Worm (Caenorhabditis elegans) whole organism, L4 larva: Measurements from ENCODE around the gene his-6.
A peak's percentile ranks its signal among the peaks of the same experiment; 100 is the strongest.

Source experiments
- D1046.2 ChIP-seq: fragments of 200-800 bp; sonication (Bioruptor generic); IDR thresholded peaks from 2 replicates; pipeline ENCODE4 v1.3.6; 2022; ENCODE audit warnings: missing genetic modification characterization, missing compliant biosample characterization
- F26F4.8 ChIP-seq: fragments of 200-800 bp; sonication (Bioruptor generic); conservative IDR thresholded peaks from 2 replicates; pipeline ENCODE4 v1.3.6; 2022; ENCODE audit warnings: missing genetic modification characterization, missing compliant biosample characterization
- F49E8.2 ChIP-seq: sonication (generic microtip); optimal IDR thresholded peaks from 2 replicates; lab custom pipeline; 2016; ENCODE audit warnings: missing compliant biosample characterization, mild to moderate bottlenecking, missing genetic modification characterization, borderline replicate concordance
- R02D3.7 ChIP-seq: fragments of 150-350 bp; sonication (generic microtip); optimal IDR thresholded peaks from 3 replicates; lab custom pipeline; 2014; ENCODE audit warnings: missing biosample characterization, missing genetic modification characterization
- T20F7.1 ChIP-seq: fragments of 200-800 bp; sonication (Bioruptor generic); optimal IDR thresholded peaks from 2 replicates; lab custom pipeline; 2018; ENCODE audit warnings: mild to moderate bottlenecking, missing genetic modification characterization, missing compliant biosample characterization
- Y105C5A.15 ChIP-seq: fragments of 200-800 bp; sonication (Bioruptor generic); IDR thresholded peaks from 2 replicates; pipeline ENCODE4 v1.3.6; 2022; ENCODE audit warnings: missing genetic modification characterization, missing compliant biosample characterization
- Y75B8A.6 ChIP-seq: fragments of 200-800 bp; sonication (Bioruptor generic); IDR thresholded peaks from 2 replicates; pipeline ENCODE4 v1.3.6; 2022; ENCODE audit warnings: missing genetic modification reagents, missing genetic modification characterization, missing compliant biosample characterization
- aly-2 ChIP-seq: sonication (generic microtip); optimal IDR thresholded peaks from 2 replicates; lab custom pipeline; 2018; ENCODE audit warnings: missing biosample characterization, missing genetic modification characterization
- ama-1 ChIP-seq: fragments of 150-350 bp; optimal IDR thresholded peaks from 2 replicates; lab custom pipeline; 2014; ENCODE audit warnings: inconsistent platforms, mixed read lengths
- arid-1 ChIP-seq: fragments of 200-800 bp; sonication (Bioruptor generic); conservative IDR thresholded peaks from 2 replicates; pipeline ENCODE4 v1.3.6; 2022; ENCODE audit warnings: missing genetic modification reagents, missing genetic modification characterization, missing compliant biosample characterization
- ceh-20 ChIP-seq: fragments of 200-800 bp; sonication (Bioruptor generic); IDR thresholded peaks from 2 replicates; pipeline ENCODE4 v1.3.6; 2022; ENCODE audit warnings: missing genetic modification reagents, missing genetic modification characterization, missing compliant biosample characterization
- ceh-62 ChIP-seq: sonication (generic microtip); optimal IDR thresholded peaks from 2 replicates; lab custom pipeline; 2017; ENCODE audit warnings: missing biosample characterization, missing genetic modification characterization
- daf-19 ChIP-seq: fragments of 200-800 bp; sonication (Bioruptor generic); conservative IDR thresholded peaks from 2 replicates; pipeline ENCODE4 v1.3.6; 2022; ENCODE audit warnings: missing genetic modification characterization, missing compliant biosample characterization
- dmd-6 ChIP-seq: fragments of 200-800 bp; sonication (Bioruptor generic); IDR thresholded peaks from 2 replicates; pipeline ENCODE4 v1.3.6; 2022; ENCODE audit warnings: missing genetic modification reagents, missing genetic modification characterization, missing compliant biosample characterization
- dpl-1 ChIP-seq: fragments of 150-350 bp; optimal IDR thresholded peaks from 2 replicates; lab custom pipeline; 2014; ENCODE audit warnings: missing biosample characterization, missing genetic modification reagents, missing genetic modification characterization
- gei-8 ChIP-seq: fragments of 200-800 bp; sonication (Bioruptor generic); optimal IDR thresholded peaks from 2 replicates; lab custom pipeline; 2018; ENCODE audit warnings: mild to moderate bottlenecking, missing genetic modification characterization, missing compliant biosample characterization
- hif-1 ChIP-seq, 2 experiments: sonication (generic microtip); optimal IDR thresholded peaks; 2 replicates each; lab custom pipeline; 2016 to 2017; ENCODE audit warnings: missing compliant biosample characterization in 2 of 2, missing genetic modification characterization in 2 of 2, missing genetic modification reagents in 2 of 2, missing genotype in 2 of 2, mild to moderate bottlenecking in 1 of 2
- hlh-11 ChIP-seq: fragments of 200-800 bp; sonication (Bioruptor generic); optimal IDR thresholded peaks from 2 replicates; lab custom pipeline; 2018; ENCODE audit warnings: mild to moderate bottlenecking, missing genetic modification characterization, missing compliant biosample characterization
- hmg-1.1 ChIP-seq: fragments of 200-800 bp; sonication (Bioruptor generic); IDR thresholded peaks from 2 replicates; pipeline ENCODE4 v1.3.6; 2022; ENCODE audit warnings: missing genetic modification reagents, missing genetic modification characterization, missing compliant biosample characterization
- jun-1 ChIP-seq: fragments of 150-350 bp; optimal IDR thresholded peaks from 2 replicates; lab custom pipeline; 2014; ENCODE audit warnings: missing biosample characterization, missing genetic modification reagents, missing genetic modification characterization
- lin-15B ChIP-seq: fragments of 150-350 bp; sonication (generic microtip); optimal IDR thresholded peaks from 3 replicates; lab custom pipeline; 2014; ENCODE audit warnings: missing biosample characterization, missing genetic modification characterization
- lin-38 ChIP-seq: fragments of 200-800 bp; sonication (Bioruptor generic); IDR thresholded peaks from 2 replicates; pipeline ENCODE4 v1.3.6; 2022; ENCODE audit warnings: missing genetic modification reagents, missing genetic modification characterization, missing compliant biosample characterization
- madf-9 ChIP-seq: fragments of 200-800 bp; sonication (Bioruptor generic); conservative IDR thresholded peaks from 2 replicates; pipeline ENCODE4 v1.3.6; 2022; ENCODE audit warnings: missing genetic modification reagents, missing genetic modification characterization, missing compliant biosample characterization
- mdl-1 ChIP-seq, 2 experiments: fragments of 150-350 bp in 1 of 2; sonication (generic microtip) in 1 of 2; optimal IDR thresholded peaks; 2 replicates each; lab custom pipeline; 2014 to 2017; ENCODE audit warnings: missing biosample characterization in 2 of 2, missing genetic modification characterization in 2 of 2
- mdt-29 ChIP-seq: fragments of 200-800 bp; sonication (Bioruptor generic); IDR thresholded peaks from 2 replicates; pipeline ENCODE4 v1.3.6; 2022; ENCODE audit warnings: missing genetic modification reagents, missing genetic modification characterization, missing compliant biosample characterization
- mep-1 ChIP-seq: fragments of 150-350 bp; sonication (generic microtip); optimal IDR thresholded peaks from 3 replicates; lab custom pipeline; 2014; ENCODE audit warnings: missing biosample characterization, missing genetic modification characterization
- mes-2 ChIP-seq: sonication (generic microtip); optimal IDR thresholded peaks from 2 replicates; lab custom pipeline; 2016; ENCODE audit warnings: missing genotype, mild to moderate bottlenecking, missing genetic modification characterization, missing compliant biosample characterization; ENCODE audit not compliant: poor library complexity, severe bottlenecking
- mxl-3 ChIP-seq: fragments of 200-800 bp; sonication (Bioruptor generic); optimal IDR thresholded peaks from 2 replicates; lab custom pipeline; 2018; ENCODE audit warnings: mild to moderate bottlenecking, missing genetic modification characterization, missing compliant biosample characterization
- nhr-102 ChIP-seq: sonication (generic microtip); optimal IDR thresholded peaks from 2 replicates; lab custom pipeline; 2016; ENCODE audit warnings: mild to moderate bottlenecking, missing genetic modification characterization, moderate library complexity, missing compliant biosample characterization
- nhr-6 ChIP-seq: fragments of 150-350 bp; optimal IDR thresholded peaks from 2 replicates; lab custom pipeline; 2014; ENCODE audit warnings: missing biosample characterization, missing genetic modification characterization
- set-16 ChIP-seq: fragments of 200-800 bp; sonication (Bioruptor generic); IDR thresholded peaks from 2 replicates; pipeline ENCODE4 v1.3.6; 2022; ENCODE audit warnings: missing genetic modification reagents, missing genetic modification characterization, missing compliant biosample characterization
- skn-1 ChIP-seq: fragments of 150-350 bp; optimal IDR thresholded peaks from 2 replicates; lab custom pipeline; 2014; ENCODE audit warnings: missing biosample characterization, missing genetic modification characterization
- spr-3 ChIP-seq: fragments of 200-800 bp; sonication (Bioruptor generic); optimal IDR thresholded peaks from 2 replicates; lab custom pipeline; 2018; ENCODE audit warnings: mild to moderate bottlenecking, missing genetic modification characterization, missing compliant biosample characterization
- tag-97 ChIP-seq: fragments of 200-800 bp; sonication (Bioruptor generic); IDR thresholded peaks from 2 replicates; pipeline ENCODE4 v1.3.6; 2022; ENCODE audit warnings: missing genetic modification characterization, missing compliant biosample characterization
- unc-130 ChIP-seq: sonication (generic microtip); optimal IDR thresholded peaks from 2 replicates; lab custom pipeline; 2016; ENCODE audit warnings: missing genetic modification reagents, missing genetic modification characterization, missing compliant biosample characterization
- vab-7 ChIP-seq: fragments of 200-800 bp; sonication (Bioruptor generic); IDR thresholded peaks from 2 replicates; pipeline ENCODE4 v1.3.6; 2022; ENCODE audit warnings: missing genetic modification reagents, missing genetic modification characterization, missing compliant biosample characterization
- zfp-2 ChIP-seq: sonication (generic microtip); optimal IDR thresholded peaks from 2 replicates; lab custom pipeline; 2016; ENCODE audit warnings: mild to moderate bottlenecking, missing genetic modification characterization, missing compliant biosample characterization
- zip-11 ChIP-seq: fragments of 200-800 bp; sonication (Bioruptor generic); IDR thresholded peaks from 2 replicates; pipeline ENCODE4 v1.3.6; 2022; ENCODE audit warnings: missing genetic modification characterization, missing compliant biosample characterization
- ztf-11 ChIP-seq: fragments of 150-350 bp; optimal IDR thresholded peaks from 2 replicates; lab custom pipeline; 2014; ENCODE audit warnings: missing biosample characterization, missing genetic modification characterization

Gene his-6

ce11 chrV:8533067-8533466 is 1.7 kb downstream of the his-6 start, which contains the start of the genes his-8 and his-7:
Gene his-8 (minus strand): TSS chrV:8533086.
Gene his-7 (plus strand): TSS chrV:8533379.
- TF ChIP-seq set-16 (GFP tag; lab: Robert Waterston, UW), result peak; percentile 37; the same call in 1 of the 2 replicates

ce11 chrV:8529219-8529618 is 5.6 kb downstream of the his-6 start, which contains the start of gene otpl-5:
Gene otpl-5 (plus strand): TSS chrV:8529519.
- no peak for TF ChIP-seq madf-9 (GFP tag; lab: Robert Waterston, UW)
- TF ChIP-seq R02D3.7 (tag; lab: Kevin White, UChicago), result no peak
- no peak for TF ChIP-seq F49E8.2 (tag; lab: Kevin White, UChicago)

ce11 chrV:8525774-8526173 is 9.0 kb downstream of the his-6 start, which contains the start of gene otpl-6:
Gene otpl-6 (plus strand): TSS chrV:8526074.
- TF ChIP-seq ama-1 (no peak), dmd-6 (GFP tag; lab: Robert Waterston, UW) (0 out of 2 replicates have a peak, but pooled peaks have one; percentile 12), zip-11 (no peak), nhr-102 (no peak)

ce11 chrV:8520846-8521553 is 13.8 kb downstream of the his-6 start, which contains the start of the genes F45F2.11 and otpl-7:
Gene F45F2.11 (minus strand): TSS chrV:8520896.
Gene otpl-7 (plus strand): TSS chrV:8521503.
- TF ChIP-seq lin-38 (no peak), gei-8 (GFP tag; lab: Kevin White, UChicago) (no peak), hif-1 (tag; optimal IDR thresholded peaks at IDR 0.05; lab: Kevin White, UChicago) (no peak), vab-7 (GFP tag; lab: Robert Waterston, UW) (no peak), ceh-20 (GFP tag; lab: Robert Waterston, UW) (no peak), D1046.2 (GFP tag; lab: Robert Waterston, UW) (no peak), dpl-1 (GFP tag; lab: Kevin White, UChicago) (no peak), ztf-11 (tag; lab: Kevin White, UChicago) (no peak)

- TF ChIP-seq spr-3 (GFP tag; lab: Kevin White, UChicago) (no peak), Y75B8A.6 (GFP tag; lab: Robert Waterston, UW) (no peak), aly-2 (tag; lab: Kevin White, UChicago) (no peak), madf-9 (GFP tag; lab: Robert Waterston, UW) (no peak), nhr-6 (tag; lab: Kevin White, UChicago) (no peak), mdt-29 (GFP tag; lab: Robert Waterston, UW) (no peak), ceh-62 (tag; lab: Kevin White, UChicago) (no peak), unc-130 (GFP tag; lab: Kevin White, UChicago) (no peak), dpl-1 (GFP tag; lab: Kevin White, UChicago) (peak; percentile 26), arid-1 (no peak), mes-2 (tag; lab: Kevin White, UChicago) (peak; percentile 45), R02D3.7 (tag; lab: Kevin White, UChicago) (peak; percentile 41), tag-97 (GFP tag; lab: Robert Waterston, UW) (no peak), T20F7.1 (GFP tag; lab: Kevin White, UChicago) (no peak)
Observed at ce11 chrV:8518822-8519392, 15.9 kb downstream of the his-6 start, which contains the start of gene F45F2.10. Gene F45F2.10 (minus strand): TSS chrV:8518872.

- TF ChIP-seq skn-1 (tag; lab: Kevin White, UChicago) (no peak), mxl-3 (GFP tag; lab: Kevin White, UChicago) (no peak), mdt-29 (GFP tag; lab: Robert Waterston, UW) (no peak), F26F4.8 (GFP tag; lab: Robert Waterston, UW) (no peak), spr-3 (GFP tag; lab: Kevin White, UChicago) (no peak), hmg-1.1 (GFP tag; lab: Robert Waterston, UW) (peak; percentile 49; the same call in 1 of the 2 replicates), Y75B8A.6 (GFP tag; lab: Robert Waterston, UW) (no peak), zfp-2 (tag; lab: Kevin White, UChicago) (no peak), mdl-1 (tag; optimal IDR thresholded peaks at IDR 0.05; lab: Kevin White, UChicago) (peak in 1 of 2 experiments; percentile 53), mep-1 (tag; lab: Kevin White, UChicago) (no peak), hlh-11 (no peak), jun-1 (no peak), daf-19 (GFP tag; lab: Robert Waterston, UW) (no peak), Y105C5A.15 (no peak), lin-15B (tag; lab: Kevin White, UChicago) (no peak), madf-9 (GFP tag; lab: Robert Waterston, UW) (no peak)
Observed at ce11 chrV:8518283-8518682, 16.5 kb downstream of the his-6 start.
